Fruit fly (Drosophila melanogaster): Measurements from ENCODE around the gene bif.

The bif gene

dm6 chrX:11664058-11664457 is 14.7 kb upstream of the bif start:
- TF ChIP-seq psq (optimal IDR thresholded peaks at IDR 0.05): no peak
- TF ChIP-seq Sin3A (optimal IDR thresholded peaks at IDR 0.05): no peak
- no peak for TF ChIP-seq ttk (optimal IDR thresholded peaks at IDR 0.05)

- TF ChIP-seq insv (optimal IDR thresholded peaks at IDR 0.05): no peak
- TF ChIP-seq psq (optimal IDR thresholded peaks at IDR 0.05): no peak
- TF ChIP-seq h (optimal IDR thresholded peaks at IDR 0.05): no peak
- no peak for TF ChIP-seq Myc (optimal IDR thresholded peaks at IDR 0.05)
- TF ChIP-seq Sin3A (optimal IDR thresholded peaks at IDR 0.05): no peak
- no peak for TF ChIP-seq ttk (optimal IDR thresholded peaks at IDR 0.05)
Observed at dm6 chrX:11679461-11679860, 691 bp downstream of the bif start.

dm6 chrX:11680405-11680804 is 1.6 kb downstream of the bif start:
- TF ChIP-seq psq (optimal IDR thresholded peaks at IDR 0.05): no peak
- no peak for TF ChIP-seq ttk (optimal IDR thresholded peaks at IDR 0.05)
- no peak for TF ChIP-seq Sin3A (optimal IDR thresholded peaks at IDR 0.05)
- no peak for TF ChIP-seq insv (optimal IDR thresholded peaks at IDR 0.05)
- no peak for TF ChIP-seq Myc (optimal IDR thresholded peaks at IDR 0.05)
- no peak for TF ChIP-seq h (optimal IDR thresholded peaks at IDR 0.05)

- TF ChIP-seq insv (optimal IDR thresholded peaks at IDR 0.05): no peak
- TF ChIP-seq h (optimal IDR thresholded peaks at IDR 0.05): no peak
- no peak for TF ChIP-seq ttk (optimal IDR thresholded peaks at IDR 0.05)
- no peak for TF ChIP-seq psq (optimal IDR thresholded peaks at IDR 0.05)
- TF ChIP-seq Sin3A (optimal IDR thresholded peaks at IDR 0.05): no peak
- no peak for TF ChIP-seq Myc (optimal IDR thresholded peaks at IDR 0.05)
Observed at dm6 chrX:11681558-11682551, 3.1 kb downstream of the bif start.

- TF ChIP-seq ttk (optimal IDR thresholded peaks at IDR 0.05) (no peak), Myc (optimal IDR thresholded peaks at IDR 0.05) (no peak), psq (optimal IDR thresholded peaks at IDR 0.05) (no peak), insv (optimal IDR thresholded peaks at IDR 0.05) (no peak), Sin3A (optimal IDR thresholded peaks at IDR 0.05) (no peak), h (optimal IDR thresholded peaks at IDR 0.05) (no peak)
Observed at dm6 chrX:11683480-11683879, 4.7 kb downstream of the bif start.

- TF ChIP-seq h (optimal IDR thresholded peaks at IDR 0.05) (no peak), insv (optimal IDR thresholded peaks at IDR 0.05) (no peak), ttk (optimal IDR thresholded peaks at IDR 0.05) (no peak), Sin3A (optimal IDR thresholded peaks at IDR 0.05) (no peak)
Observed at dm6 chrX:11684462-11684861, 5.7 kb downstream of the bif start.

- no peak for TF ChIP-seq Myc (optimal IDR thresholded peaks at IDR 0.05)
- no peak for TF ChIP-seq psq (optimal IDR thresholded peaks at IDR 0.05)
- no peak for TF ChIP-seq insv (optimal IDR thresholded peaks at IDR 0.05)
- TF ChIP-seq Sin3A (optimal IDR thresholded peaks at IDR 0.05): no peak
- TF ChIP-seq ttk (optimal IDR thresholded peaks at IDR 0.05): no peak
- no peak for TF ChIP-seq h (optimal IDR thresholded peaks at IDR 0.05)
Observed at dm6 chrX:11685918-11686640, 7.3 kb downstream of the bif start.

- TF ChIP-seq psq (optimal IDR thresholded peaks at IDR 0.05) (no peak), Myc (optimal IDR thresholded peaks at IDR 0.05) (no peak), insv (optimal IDR thresholded peaks at IDR 0.05) (no peak), h (optimal IDR thresholded peaks at IDR 0.05) (no peak), ttk (optimal IDR thresholded peaks at IDR 0.05) (no peak), Sin3A (optimal IDR thresholded peaks at IDR 0.05) (no peak)
Observed at dm6 chrX:11686675-11687074, 7.9 kb downstream of the bif start.

- TF ChIP-seq Myc (optimal IDR thresholded peaks at IDR 0.05): no peak
- TF ChIP-seq ttk (optimal IDR thresholded peaks at IDR 0.05): no peak
- TF ChIP-seq insv (optimal IDR thresholded peaks at IDR 0.05): no peak
- no peak for TF ChIP-seq Sin3A (optimal IDR thresholded peaks at IDR 0.05)
- TF ChIP-seq psq (optimal IDR thresholded peaks at IDR 0.05): no peak
- no peak for TF ChIP-seq h (optimal IDR thresholded peaks at IDR 0.05)
Observed at dm6 chrX:11687666-11688492, 9.1 kb downstream of the bif start.

dm6 chrX:11689669-11690068 is 10.9 kb downstream of the bif start:
- no peak for TF ChIP-seq h (optimal IDR thresholded peaks at IDR 0.05)

- TF ChIP-seq h (optimal IDR thresholded peaks at IDR 0.05) (no peak), insv (optimal IDR thresholded peaks at IDR 0.05) (no peak), psq (optimal IDR thresholded peaks at IDR 0.05) (no peak), ttk (optimal IDR thresholded peaks at IDR 0.05) (no peak), Sin3A (optimal IDR thresholded peaks at IDR 0.05) (no peak), Myc (optimal IDR thresholded peaks at IDR 0.05) (no peak)
Observed at dm6 chrX:11694959-11695882, 16.5 kb downstream of the bif start, which contains the start of gene PhKgamma. PhKgamma (plus strand) TSS chrX:11695137.

Data from Kc167 (cell line).